Fruit fly (Drosophila melanogaster) whole organism, embryonic: ENCODE results near the gene bi.
A peak's percentile ranks its signal among the peaks of the same experiment; 100 is the strongest.

Experiments used
- Bgb ChIP-seq: fragments of 200-800 bp; sonication (Bioruptor generic); IDR thresholded peaks from 2 replicates; pipeline ENCODE4 v1.3.6; 2022; ENCODE audit warnings: missing biosample characterization, missing genetic modification characterization; ENCODE audit not compliant: partially characterized antibody
- Blimp-1 ChIP-seq: fragments of 200-800 bp; sonication (Bioruptor generic); optimal IDR thresholded peaks from 3 replicates; lab custom pipeline; 2018; ENCODE audit warnings: missing biosample characterization, missing genetic modification characterization, mild to moderate bottlenecking, moderate library complexity, missing genetic modification reagents
- CG10147 ChIP-seq: fragments of 200-800 bp; sonication (Bioruptor generic); optimal IDR thresholded peaks from 2 replicates; lab custom pipeline; 2019; ENCODE audit warnings: missing biosample characterization, mild to moderate bottlenecking, missing genetic modification characterization, moderate library complexity
- CG10959 ChIP-seq: fragments of 200-800 bp; sonication (Bioruptor generic); IDR thresholded peaks from 2 replicates; pipeline ENCODE4 v1.3.6; 2022; ENCODE audit warnings: missing biosample characterization, missing genetic modification characterization
- CG11093 ChIP-seq: fragments of 200-800 bp; sonication (Bioruptor generic); IDR thresholded peaks from 3 replicates; pipeline ENCODE4 v1.3.6; 2022; ENCODE audit warnings: missing biosample characterization, missing genetic modification characterization
- CG11456 ChIP-seq: fragments of 200-800 bp; sonication (Bioruptor generic); IDR thresholded peaks from 3 replicates; pipeline ENCODE4 v1.3.6; 2022; ENCODE audit warnings: missing biosample characterization, missing genetic modification characterization
- CG11560 ChIP-seq: fragments of 200-800 bp; sonication (Bioruptor generic); IDR thresholded peaks from 3 replicates; pipeline ENCODE4 v1.3.6; 2022; ENCODE audit warnings: missing biosample characterization, missing genetic modification characterization
- CG11723 ChIP-seq: fragments of 200-800 bp; sonication (Bioruptor generic); optimal IDR thresholded peaks from 2 replicates; lab custom pipeline; 2017; ENCODE audit warnings: missing biosample characterization, mild to moderate bottlenecking, missing genetic modification characterization
- CG12299 ChIP-seq: fragments of 200-800 bp; sonication (Bioruptor generic); optimal IDR thresholded peaks from 2 replicates; lab custom pipeline; 2018; ENCODE audit warnings: missing biosample characterization, mild to moderate bottlenecking, missing genetic modification characterization
- CG12391 ChIP-seq: fragments of 200-800 bp; sonication (Bioruptor generic); optimal IDR thresholded peaks from 3 replicates; lab custom pipeline; 2018; ENCODE audit warnings: missing biosample characterization, mild to moderate bottlenecking, missing genetic modification characterization, moderate library complexity
- CG12659 ChIP-seq: fragments of 200-800 bp; sonication (Bioruptor generic); optimal IDR thresholded peaks from 3 replicates; lab custom pipeline; 2017; ENCODE audit warnings: mild to moderate bottlenecking, missing biosample characterization, missing genetic modification reagents, missing genetic modification characterization
- CG13624 ChIP-seq: fragments of 200-800 bp; sonication (Bioruptor generic); optimal IDR thresholded peaks from 2 replicates; lab custom pipeline; 2016; ENCODE audit warnings: missing biosample characterization, missing genetic modification characterization
- CG14710 ChIP-seq: fragments of 200-800 bp; sonication (Bioruptor generic); optimal IDR thresholded peaks from 3 replicates; lab custom pipeline; 2019; ENCODE audit warnings: missing biosample characterization, mild to moderate bottlenecking, missing genetic modification characterization, moderate library complexity
- CG15514 ChIP-seq: fragments of 200-800 bp; sonication (Bioruptor generic); optimal IDR thresholded peaks from 3 replicates; lab custom pipeline; 2017; ENCODE audit warnings: missing biosample characterization, missing genetic modification characterization, mild to moderate bottlenecking, moderate library complexity, missing genetic modification reagents
- CG15601 ChIP-seq: fragments of 200-800 bp; sonication (Bioruptor generic); optimal IDR thresholded peaks from 3 replicates; lab custom pipeline; 2019; ENCODE audit warnings: missing biosample characterization, mild to moderate bottlenecking, missing genetic modification characterization, moderate library complexity
- CG15696 ChIP-seq: fragments of 200-800 bp; sonication (Bioruptor generic); optimal IDR thresholded peaks from 2 replicates; lab custom pipeline; 2019; ENCODE audit warnings: missing biosample characterization, mild to moderate bottlenecking, missing genetic modification characterization, moderate library complexity
- CG17328 ChIP-seq: fragments of 200-800 bp; sonication (Bioruptor generic); IDR thresholded peaks from 2 replicates; pipeline ENCODE4 v1.3.6; 2022; ENCODE audit warnings: missing biosample characterization, missing genetic modification characterization
- CG17361 ChIP-seq: fragments of 200-800 bp; sonication (Bioruptor generic); IDR thresholded peaks from 3 replicates; pipeline ENCODE4 v1.3.6; 2022; ENCODE audit warnings: missing biosample characterization, missing genetic modification characterization
- CG18011 ChIP-seq: fragments of 200-800 bp; sonication (Bioruptor generic); optimal IDR thresholded peaks from 2 replicates; lab custom pipeline; 2017; ENCODE audit warnings: missing biosample characterization, missing genetic modification characterization, mild to moderate bottlenecking, moderate library complexity, missing genotype
- CG18764 ChIP-seq: fragments of 200-800 bp; sonication (Bioruptor generic); optimal IDR thresholded peaks from 3 replicates; lab custom pipeline; 2016; ENCODE audit warnings: missing biosample characterization, missing genetic modification characterization
- CG2678 ChIP-seq: fragments of 200-800 bp; sonication (Bioruptor generic); optimal IDR thresholded peaks from 3 replicates; lab custom pipeline; 2019; ENCODE audit warnings: missing biosample characterization, mild to moderate bottlenecking, missing genetic modification characterization, moderate library complexity
- CG30403 ChIP-seq: fragments of 200-800 bp; sonication (Bioruptor generic); optimal IDR thresholded peaks from 3 replicates; lab custom pipeline; 2016; ENCODE audit warnings: missing biosample characterization, missing genetic modification characterization
- CG31365 ChIP-seq: fragments of 200-800 bp; sonication (Bioruptor generic); optimal IDR thresholded peaks from 2 replicates; lab custom pipeline; 2018; ENCODE audit warnings: missing biosample characterization, mild to moderate bottlenecking, missing genetic modification characterization
- CG34422 ChIP-seq: fragments of 200-800 bp; sonication (Bioruptor generic); IDR thresholded peaks from 3 replicates; pipeline ENCODE4 v1.3.6; 2022; ENCODE audit warnings: missing biosample characterization, missing genetic modification characterization
- CG8290 ChIP-seq, 3 experiments: fragments of 200-800 bp; sonication (Bioruptor generic); optimal IDR thresholded peaks; 2 replicates each; lab custom pipeline; 2016 to 2019; ENCODE audit warnings: missing biosample characterization in 3 of 3, missing genetic modification characterization in 3 of 3, mild to moderate bottlenecking in 2 of 3, moderate library complexity in 1 of 3
- CG9437 ChIP-seq: fragments of 200-800 bp; sonication (Bioruptor generic); optimal IDR thresholded peaks from 2 replicates; lab custom pipeline; 2018; ENCODE audit warnings: missing biosample characterization, mild to moderate bottlenecking, missing genetic modification characterization
- CG9876 ChIP-seq: fragments of 200-800 bp; sonication (Bioruptor generic); optimal IDR thresholded peaks from 2 replicates; lab custom pipeline; 2016; ENCODE audit warnings: missing biosample characterization, missing genetic modification characterization
- Dbx ChIP-seq: fragments of 200-800 bp; sonication (Bioruptor generic); IDR thresholded peaks from 3 replicates; pipeline ENCODE4 v1.3.6; 2022; ENCODE audit warnings: missing biosample characterization, missing genetic modification characterization
- Hmr ChIP-seq: fragments of 200-800 bp; sonication (Bioruptor generic); optimal IDR thresholded peaks from 3 replicates; lab custom pipeline; 2017; ENCODE audit warnings: mild to moderate bottlenecking, missing biosample characterization, missing genetic modification reagents, missing genetic modification characterization
- Med ChIP-seq: fragments of 200-800 bp; sonication (Bioruptor generic); peaks from one replicate; lab custom pipeline; 2016; ENCODE audit warnings: missing biosample characterization, missing genetic modification characterization, mild to moderate bottlenecking, inconsistent platforms, moderate library complexity
- NC2β ChIP-seq: fragments of 200-800 bp; sonication (Bioruptor generic); optimal IDR thresholded peaks from 2 replicates; lab custom pipeline; 2016; ENCODE audit warnings: missing biosample characterization, missing genetic modification characterization
- abd-A ChIP-seq: fragments of 200-800 bp; sonication (Bioruptor generic); optimal IDR thresholded peaks from 3 replicates; lab custom pipeline; 2019; ENCODE audit warnings: missing biosample characterization, mild to moderate bottlenecking, missing genetic modification characterization, moderate library complexity
- az2 ChIP-seq: fragments of 200-800 bp; sonication (Bioruptor generic); optimal IDR thresholded peaks from 3 replicates; lab custom pipeline; 2016; ENCODE audit warnings: missing biosample characterization, missing genetic modification characterization
- caup ChIP-seq: fragments of 200-800 bp; sonication (Bioruptor generic); optimal IDR thresholded peaks from 3 replicates; lab custom pipeline; 2017; ENCODE audit warnings: missing biosample characterization, mild to moderate bottlenecking, missing genetic modification characterization, moderate library complexity; ENCODE audit not compliant: severe bottlenecking
- crc ChIP-seq: fragments of 200-800 bp; sonication (Bioruptor generic); optimal IDR thresholded peaks from 2 replicates; lab custom pipeline; 2016; ENCODE audit warnings: missing biosample characterization, missing genetic modification characterization
- dan ChIP-seq: fragments of 200-800 bp; sonication (Bioruptor generic); IDR thresholded peaks from 2 replicates; pipeline ENCODE4 v1.3.6; 2022; ENCODE audit warnings: missing biosample characterization, missing genetic modification characterization
- dimm ChIP-seq: fragments of 200-800 bp; sonication (Bioruptor generic); IDR thresholded peaks from 2 replicates; pipeline ENCODE4 v1.3.6; 2022; ENCODE audit warnings: missing biosample characterization, missing genetic modification characterization
- emc ChIP-seq: fragments of 200-800 bp; sonication (Bioruptor generic); optimal IDR thresholded peaks from 2 replicates; lab custom pipeline; 2016; ENCODE audit warnings: missing biosample characterization, missing genetic modification characterization
- ems ChIP-seq: fragments of 200-800 bp; sonication (Bioruptor generic); optimal IDR thresholded peaks from 3 replicates; lab custom pipeline; 2016; ENCODE audit warnings: missing biosample characterization, missing genetic modification characterization
- en ChIP-seq: fragments of 200-800 bp; sonication (Bioruptor generic); optimal IDR thresholded peaks from 2 replicates; lab custom pipeline; 2016; ENCODE audit warnings: missing biosample characterization, missing genetic modification characterization
- mam ChIP-seq: fragments of 200-800 bp; sonication (Bioruptor generic); optimal IDR thresholded peaks from 3 replicates; lab custom pipeline; 2016; ENCODE audit warnings: missing biosample characterization, missing genetic modification characterization
- mld ChIP-seq: fragments of 200-800 bp; sonication (Bioruptor generic); IDR thresholded peaks from 3 replicates; pipeline ENCODE4 v1.3.6; 2022; ENCODE audit warnings: missing biosample characterization, missing genetic modification characterization; ENCODE audit not compliant: partially characterized antibody
- onecut ChIP-seq: fragments of 200-800 bp; sonication (Bioruptor generic); IDR thresholded peaks from 2 replicates; pipeline ENCODE4 v1.3.6; 2022; ENCODE audit warnings: missing biosample characterization, missing genetic modification characterization
- rib ChIP-seq: fragments of 200-800 bp; sonication (Bioruptor generic); IDR thresholded peaks from 2 replicates; pipeline ENCODE4 v1.3.6; 2022; ENCODE audit warnings: missing biosample characterization, missing genetic modification characterization
- sug ChIP-seq: fragments of 200-800 bp; optimal IDR thresholded peaks from 2 replicates; lab custom pipeline; 2019; ENCODE audit warnings: missing biosample characterization, mild to moderate bottlenecking, missing genetic modification characterization, moderate library complexity
- tgo ChIP-seq: fragments of 200-800 bp; sonication (Bioruptor generic); IDR thresholded peaks from 3 replicates; pipeline ENCODE4 v1.3.6; 2022; ENCODE audit warnings: missing biosample characterization, missing genetic modification characterization
- tll ChIP-seq, 2 experiments: fragments of 200-800 bp in 1 of 2; fragments of >200 bp in 1 of 2; sonication (Bioruptor generic) in 1 of 2; optimal IDR thresholded peaks; 2 replicates each; lab custom pipeline; 2017 to 2019; ENCODE audit warnings: missing biosample characterization in 2 of 2, missing genetic modification characterization in 2 of 2, mild to moderate bottlenecking in 1 of 2, moderate library complexity in 1 of 2
- ttk ChIP-seq: fragments of 200-800 bp; sonication (Bioruptor generic); IDR thresholded peaks from 2 replicates; pipeline ENCODE4 v2.1.2; 2022; ENCODE audit warnings: missing biosample characterization, missing genetic modification characterization
- wdn ChIP-seq: fragments of 200-800 bp; sonication (Bioruptor generic); IDR thresholded peaks from 2 replicates; pipeline ENCODE4 v1.3.6; 2022; ENCODE audit warnings: missing biosample characterization, missing genetic modification characterization
- zfh1 ChIP-seq: fragments of 200-800 bp; sonication (Bioruptor generic); IDR thresholded peaks from 3 replicates; pipeline ENCODE4 v1.3.6; 2022; ENCODE audit warnings: missing biosample characterization, missing genetic modification characterization

bi gene

dm6 chrX:4457790-4458189, 45.1 kb downstream of the bi start (continued):
- no peak for TF ChIP-seq CG13624 (GFP tag; lab: Kevin White, UChicago)
- no peak for TF ChIP-seq mam (GFP tag; lab: Kevin White, UChicago)
- no peak for TF ChIP-seq CG34422
- no peak for TF ChIP-seq CG9876
- TF ChIP-seq wdn (GFP tag; lab: Robert Waterston, UW) = no peak
- no peak for TF ChIP-seq dan (GFP tag; lab: Robert Waterston, UW)
- TF ChIP-seq CG15696 (tag; lab: Kevin White, UChicago) = peak; percentile 53
- no peak for TF ChIP-seq CG31365
- TF ChIP-seq CG10959 (GFP tag; lab: Robert Waterston, UW) = no peak
- no peak for TF ChIP-seq emc
- TF ChIP-seq Dbx (GFP tag; lab: Robert Waterston, UW) = no peak
- TF ChIP-seq ems = no peak
- peak; percentile 10 for TF ChIP-seq CG30403 (GFP tag; lab: Kevin White, UChicago)
- no peak for TF ChIP-seq CG11723 (GFP tag; lab: Kevin White, UChicago)
- peak; percentile 39 for TF ChIP-seq CG15601 (tag; lab: Kevin White, UChicago)
- TF ChIP-seq CG11093 (GFP tag; lab: Robert Waterston, UW) = 0 out of 3 replicates have a peak, but pooled peaks have one; percentile 20
- peak; percentile 24 for TF ChIP-seq abd-A (tag; lab: Kevin White, UChicago)
- TF ChIP-seq CG9437 = no peak
- TF ChIP-seq zfh1 (GFP tag; lab: Robert Waterston, UW) = peak; percentile 37; the same call in 2 of the 3 replicates
- TF ChIP-seq en (GFP tag; lab: Kevin White, UChicago) = no peak
- TF ChIP-seq tgo = 0 out of 3 replicates have a peak, but pooled peaks have one; percentile 22
- no peak for TF ChIP-seq crc
- TF ChIP-seq CG12299 = no peak
- no peak for TF ChIP-seq mld (GFP tag; lab: Robert Waterston, UW)
- TF ChIP-seq caup (GFP tag; lab: Kevin White, UChicago) = no peak
- TF ChIP-seq ttk (GFP tag; lab: Robert Waterston, UW) = peak; percentile 24; the same call in 1 of the 2 replicates
- TF ChIP-seq onecut (GFP tag; lab: Robert Waterston, UW) = 0 out of 2 replicates have a peak, but pooled peaks have one; percentile 5
- no peak for TF ChIP-seq CG10147
- TF ChIP-seq CG2678 (tag; lab: Kevin White, UChicago) = peak; percentile 22
- TF ChIP-seq CG8290 (GFP tag; optimal IDR thresholded peaks at IDR 0.05; lab: Kevin White, UChicago) = no peak
- TF ChIP-seq CG8290 (tag; optimal IDR thresholded peaks at IDR 0.05; lab: Kevin White, UChicago) = no peak
- TF ChIP-seq CG18764 = no peak
- TF ChIP-seq az2 (GFP tag; lab: Kevin White, UChicago) = peak; percentile 20
- TF ChIP-seq dimm = no peak
- TF ChIP-seq Med (GFP tag; lab: Kevin White, UChicago) = peak; percentile 73
- TF ChIP-seq rib = no peak
- no peak for TF ChIP-seq CG11560
- TF ChIP-seq CG12391 (tag; lab: Kevin White, UChicago) = peak; percentile 30
- TF ChIP-seq CG12659 (GFP tag; lab: Kevin White, UChicago) = no peak
- no peak for TF ChIP-seq tll (GFP tag; optimal IDR thresholded peaks at IDR 0.05; lab: Kevin White, UChicago)
- no peak for TF ChIP-seq sug (tag; lab: Kevin White, UChicago)
- TF ChIP-seq Hmr (GFP tag; lab: Kevin White, UChicago) = no peak
- no peak for TF ChIP-seq NC2β (GFP tag; lab: Kevin White, UChicago)
- TF ChIP-seq CG17328 (GFP tag; lab: Robert Waterston, UW) = peak; percentile 66
- peak; percentile 46 for TF ChIP-seq Blimp-1 (GFP tag; lab: Kevin White, UChicago)
- TF ChIP-seq CG17361 (GFP tag; lab: Robert Waterston, UW) = peak; percentile 29; the same call in 1 of the 3 replicates
- no peak for TF ChIP-seq CG18011
- TF ChIP-seq Bgb (GFP tag; lab: Robert Waterston, UW) = no peak
- TF ChIP-seq CG11456 (GFP tag; lab: Robert Waterston, UW) = no peak
- TF ChIP-seq CG14710 (tag; lab: Kevin White, UChicago) = peak; percentile 39
- no peak for TF ChIP-seq CG15514 (GFP tag; lab: Kevin White, UChicago)
